Worm (Caenorhabditis elegans) whole organism, L4/young adult: ENCODE measurements around the gene nhr-111.

Source experiments
- W03F9.2 ChIP-seq: fragments of 150-350 bp; optimal IDR thresholded peaks from 2 replicates; lab custom pipeline; 2014; ENCODE audit warnings: missing biosample characterization, missing genetic modification characterization
- dao-5 ChIP-seq: sonication (generic microtip); optimal IDR thresholded peaks from 2 replicates; lab custom pipeline; 2016; ENCODE audit warnings: missing genotype, missing genetic modification characterization, moderate library complexity, missing compliant biosample characterization
- him-1 ChIP-seq: sonication (generic microtip); optimal IDR thresholded peaks from 2 replicates; lab custom pipeline; 2016; ENCODE audit warnings: missing genotype, missing genetic modification reagents, missing genetic modification characterization, missing compliant biosample characterization

- TF ChIP-seq dao-5 (tag; lab: Kevin White, UChicago) (no peak), W03F9.2 (no peak), him-1 (no peak)
These were observed 20.4 kb upstream of the nhr-111 start for ce11 chrV:16145009-16145408.
